Fruit fly (Drosophila melanogaster) whole organism, adult: ENCODE data around the gene dlt.

ENCODE experiments used
- CG11617 ChIP-seq: fragments of 200-800 bp; sonication (Bioruptor generic); optimal IDR thresholded peaks from 2 replicates; lab custom pipeline; 2017; ENCODE audit warnings: mild to moderate bottlenecking, missing biosample characterization, missing genetic modification reagents, missing genetic modification characterization
- CG14711 ChIP-seq: fragments of 200-800 bp; sonication (Bioruptor generic); optimal IDR thresholded peaks from 2 replicates; lab custom pipeline; 2018; ENCODE audit warnings: missing biosample characterization, mild to moderate bottlenecking, missing genetic modification characterization, moderate library complexity
- cic ChIP-seq: fragments of 200-800 bp; sonication (Bioruptor generic); optimal IDR thresholded peaks from 2 replicates; lab custom pipeline; 2017; ENCODE audit warnings: missing biosample characterization, mild to moderate bottlenecking, missing genetic modification characterization, moderate library complexity

DNA sequence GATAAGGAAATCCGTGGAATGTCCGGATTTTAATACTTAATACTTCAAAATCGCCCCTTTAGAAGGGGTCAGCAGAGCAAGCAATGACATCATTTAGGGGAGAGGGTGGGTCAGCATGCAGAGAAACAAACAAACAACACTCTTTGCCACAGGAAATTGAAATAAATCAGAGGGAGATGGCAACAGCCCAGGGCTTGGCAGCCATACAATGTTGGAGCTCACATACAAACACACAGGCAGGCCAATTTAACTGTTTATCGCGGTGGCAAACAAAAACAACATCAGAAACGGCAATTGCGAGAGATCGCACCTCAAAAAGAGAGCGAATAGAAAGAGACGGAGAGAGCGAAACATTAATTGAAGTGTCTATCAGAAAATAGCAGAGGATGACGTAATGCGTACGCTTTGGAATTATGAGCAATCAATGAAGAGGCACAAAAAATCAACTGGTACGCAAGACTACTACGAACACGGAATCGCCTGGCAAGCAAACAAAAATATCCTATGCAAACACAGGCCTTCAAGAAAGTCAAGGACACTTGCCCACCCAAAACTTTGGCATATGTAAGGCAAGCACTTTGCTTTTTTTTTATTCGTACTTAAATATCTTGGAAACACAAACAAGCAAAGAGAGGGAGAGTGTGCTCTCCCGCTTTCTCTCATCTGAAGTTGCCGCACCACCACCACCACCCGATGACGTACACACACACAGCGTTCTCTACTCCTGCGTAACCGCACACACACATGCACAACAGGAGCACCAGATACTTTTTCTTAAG lies 775 bp downstream of the dlt start:
- TF ChIP-seq CG14711 (tag; lab: Kevin White, UChicago) (no peak), CG11617 (GFP tag; lab: Kevin White, UChicago) (peak; percentile 34), cic (GFP tag; lab: Kevin White, UChicago) (peak; percentile 76)
